Worm (Caenorhabditis elegans): Measurements from ENCODE around the gene T05C1.3.

Gene T05C1.3

DNA sequence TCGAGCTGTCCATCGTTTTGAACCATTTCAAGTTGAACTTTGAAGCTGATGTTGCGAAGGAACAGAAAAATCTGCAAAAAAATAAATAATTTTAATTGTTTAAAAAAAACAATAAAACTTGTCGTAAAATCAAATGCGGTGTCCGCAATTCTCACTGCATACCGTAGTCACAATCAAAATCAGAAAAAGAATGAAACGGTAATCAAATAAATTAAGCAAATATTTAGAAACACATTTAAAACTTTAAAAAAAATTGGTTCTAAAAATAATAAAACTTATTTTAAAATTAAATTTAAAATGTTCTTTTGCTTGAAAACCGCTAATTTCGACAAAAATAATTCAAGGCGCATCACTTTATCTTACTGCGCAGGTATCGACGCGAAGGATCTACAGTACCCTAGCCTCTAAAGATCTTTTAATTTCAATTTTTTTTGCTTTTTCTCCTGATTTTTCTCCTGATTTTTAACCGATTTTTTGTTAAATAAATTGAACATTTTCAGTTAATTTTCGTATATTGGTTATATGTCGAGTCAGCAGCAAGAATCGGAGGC is 34.0 kb upstream of the T05C1.3 start, which contains the start of the genes B0304.4 and B0304.2:
Gene B0304.4, minus strand, starts transcription at position 101 of the 551 bp plus-strand sequence.
Gene B0304.2, plus strand, starts transcription at position 501 of the 551 bp plus-strand sequence.
- no peak for TF ChIP-seq lin-14 (GFP tag; optimal IDR thresholded peaks at IDR 0.05)
- TF ChIP-seq blmp-1 (tag; optimal IDR thresholded peaks at IDR 0.05) = no peak
- no peak for TF ChIP-seq elt-3 (tag; optimal IDR thresholded peaks at IDR 0.05)
- no peak for TF ChIP-seq isw-1 (GFP tag; IDR thresholded peaks at IDR 0.05)
- no peak for TF ChIP-seq alr-1 (tag; optimal IDR thresholded peaks at IDR 0.05; ENCODE audit: borderline replicate concordance)
- no peak for TF ChIP-seq irx-1 (tag; optimal IDR thresholded peaks at IDR 0.05)
- TF ChIP-seq lin-35 (GFP tag; optimal IDR thresholded peaks at IDR 0.05) = no peak
- TF ChIP-seq sup-37 (GFP tag; optimal IDR thresholded peaks at IDR 0.05) = no peak
- TF ChIP-seq fkh-8 (tag; optimal IDR thresholded peaks at IDR 0.05) = no peak
- no peak for TF ChIP-seq fos-1 (tag; optimal IDR thresholded peaks at IDR 0.05)
- no peak for TF ChIP-seq ces-1 (GFP tag; optimal IDR thresholded peaks at IDR 0.05)
- no peak for TF ChIP-seq ama-1 (optimal IDR thresholded peaks at IDR 0.05)
- TF ChIP-seq lin-13 (GFP tag; optimal IDR thresholded peaks at IDR 0.05) = no peak
- TF ChIP-seq ceh-63 (GFP tag; optimal IDR thresholded peaks at IDR 0.05) = no peak
- TF ChIP-seq snpc-4 (tag; optimal IDR thresholded peaks at IDR 0.05) = no peak
- TF ChIP-seq ceh-88 (GFP tag; IDR thresholded peaks at IDR 0.05) = no peak

DNA sequence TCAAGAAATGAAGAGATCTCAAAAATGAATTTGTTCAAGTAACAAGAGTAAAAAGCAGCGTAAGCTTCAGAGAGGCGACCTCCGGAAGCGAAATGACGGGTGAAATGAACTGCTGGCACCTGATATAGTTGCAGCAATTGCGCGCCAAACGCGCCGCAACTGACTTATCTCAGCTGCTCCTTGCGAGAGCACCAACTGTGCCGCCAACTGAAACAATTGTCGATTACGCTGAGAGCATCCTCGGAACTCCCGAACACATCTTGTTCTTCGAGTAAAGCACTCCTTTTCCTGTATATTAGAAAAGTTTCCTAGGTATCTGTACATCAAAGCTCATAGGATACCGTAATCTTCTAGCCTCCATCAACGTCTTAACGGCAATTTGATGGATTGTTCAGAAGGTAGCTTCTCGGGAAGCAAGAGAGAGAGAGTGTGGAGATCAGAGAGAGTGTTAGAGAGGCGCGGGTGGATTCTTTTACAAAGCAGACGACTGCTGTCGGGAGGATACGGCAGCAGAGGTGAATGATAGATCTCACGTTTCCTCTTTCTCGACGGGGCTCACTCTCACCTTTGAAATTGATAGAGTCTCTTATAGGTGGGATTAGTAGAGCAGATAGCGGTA is 30.9 kb upstream of the T05C1.3 start:
- TF ChIP-seq grh-1 (GFP tag; IDR thresholded peaks at IDR 0.05) = no peak
- TF ChIP-seq hlh-17 (GFP tag; optimal IDR thresholded peaks at IDR 0.05; ENCODE audit: borderline replicate concordance) = no peak
- TF ChIP-seq mab-9 (GFP tag; IDR thresholded peaks at IDR 0.05) = no peak
- peak; percentile 70 for TF ChIP-seq rnt-1 (tag; optimal IDR thresholded peaks at IDR 0.05)
- peak; percentile 53 for TF ChIP-seq nhr-71 (tag; optimal IDR thresholded peaks at IDR 0.05)
- no peak for TF ChIP-seq pax-3 (tag; optimal IDR thresholded peaks at IDR 0.05)
- no peak for TF ChIP-seq efl-3 (GFP tag; optimal IDR thresholded peaks at IDR 0.05)
- peak; percentile 16 for TF ChIP-seq unc-130 (tag; optimal IDR thresholded peaks at IDR 0.05)
- peak; percentile 14 for TF ChIP-seq nhr-20 (tag; optimal IDR thresholded peaks at IDR 0.05)
- no peak for TF ChIP-seq unc-86 (tag; optimal IDR thresholded peaks at IDR 0.05)
- no peak for TF ChIP-seq lin-15B (tag; optimal IDR thresholded peaks at IDR 0.05)
- TF ChIP-seq nhr-11 (tag; optimal IDR thresholded peaks at IDR 0.05) = no peak
- TF ChIP-seq nhr-19 (GFP tag; conservative IDR thresholded peaks at IDR 0.05) = 0 out of 2 replicates have a peak, but pooled peaks have one; percentile 23
- peak; percentile 77 for TF ChIP-seq lin-14 (GFP tag; optimal IDR thresholded peaks at IDR 0.05)
- TF ChIP-seq pqm-1 (tag; optimal IDR thresholded peaks at IDR 0.05) = no peak
- TF ChIP-seq dsc-1 (tag; optimal IDR thresholded peaks at IDR 0.05) = no peak
- TF ChIP-seq lsy-2 (tag; optimal IDR thresholded peaks at IDR 0.05) = peak in 1 of 2 experiments; percentile 25

DNA sequence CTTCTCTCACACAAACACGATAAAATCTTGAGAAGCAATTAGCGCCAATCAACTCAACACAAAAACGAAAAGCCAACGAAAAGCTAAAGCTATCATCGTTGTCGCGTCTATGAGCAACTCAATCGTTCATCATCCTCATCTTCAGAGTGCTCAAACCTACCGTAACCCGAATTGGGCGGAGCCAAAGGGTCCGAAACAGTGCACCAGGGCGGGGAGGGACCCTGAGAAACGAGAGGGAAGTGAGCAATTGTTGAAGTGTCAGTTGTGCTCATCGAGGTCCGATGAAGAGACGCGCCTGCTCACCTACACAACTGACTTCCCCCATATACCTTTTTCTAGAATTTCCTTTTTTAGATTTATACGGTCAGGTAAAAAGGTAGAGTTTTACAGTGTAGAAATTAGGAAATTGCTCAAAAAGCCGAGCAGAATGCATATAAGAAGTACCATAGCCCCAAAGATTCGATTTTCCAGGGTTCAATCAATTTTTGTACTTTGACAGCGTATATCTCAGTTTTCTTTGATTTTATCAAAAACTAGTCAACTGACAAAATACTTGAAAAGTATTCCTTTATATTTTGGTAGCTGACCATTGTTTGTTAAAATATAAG is 29.2 kb upstream of the T05C1.3 start, which contains the start of gene hlh-1:
Gene hlh-1, plus strand, starts transcription at position 275 of the 608 bp plus-strand sequence.
- TF ChIP-seq sptf-1 (tag; optimal IDR thresholded peaks at IDR 0.05) (no peak), nhr-19 (GFP tag; conservative IDR thresholded peaks at IDR 0.05) (peak; percentile 57), efl-1 (optimal IDR thresholded peaks at IDR 0.05) (peak; percentile 16 to 18), efl-1 (GFP tag; optimal IDR thresholded peaks at IDR 0.05 in 1 of 2) (no peak), pqm-1 (tag; optimal IDR thresholded peaks at IDR 0.05) (no peak), lin-13 (GFP tag; optimal IDR thresholded peaks at IDR 0.05) (peak; percentile 4), pag-3 (tag; optimal IDR thresholded peaks at IDR 0.05; ENCODE audit: borderline replicate concordance, insufficient read depth) (no peak), unc-130 (tag; optimal IDR thresholded peaks at IDR 0.05) (peak; percentile 15), nhr-84 (tag; optimal IDR thresholded peaks at IDR 0.05) (no peak), zag-1 (tag; optimal IDR thresholded peaks at IDR 0.05) (no peak), alr-1 (tag; optimal IDR thresholded peaks at IDR 0.05; ENCODE audit: borderline replicate concordance) (no peak), nhr-20 (tag; optimal IDR thresholded peaks at IDR 0.05) (peak; percentile 21), hpl-2 (GFP tag; optimal IDR thresholded peaks at IDR 0.05) (no peak), sup-37 (GFP tag; optimal IDR thresholded peaks at IDR 0.05) (no peak), nhr-71 (tag; optimal IDR thresholded peaks at IDR 0.05) (peak; percentile 79), C04F5.9 (tag; optimal IDR thresholded peaks at IDR 0.05) (no peak), C16A3.4 (tag; optimal IDR thresholded peaks at IDR 0.05) (no peak), nhr-11 (tag; optimal IDR thresholded peaks at IDR 0.05) (no peak), efl-3 (GFP tag; optimal IDR thresholded peaks at IDR 0.05) (no peak), unc-62 (GFP tag; optimal IDR thresholded peaks at IDR 0.05) (no peak), sox-4 (tag; optimal IDR thresholded peaks at IDR 0.05) (no peak), nhr-12 (tag; optimal IDR thresholded peaks at IDR 0.05) (no peak), tbx-2 (tag; optimal IDR thresholded peaks at IDR 0.05) (peak; percentile 18), lir-3 (tag; optimal IDR thresholded peaks at IDR 0.05; ENCODE audit: poor library complexity) (no peak), skn-1 (tag; optimal IDR thresholded peaks at IDR 0.05) (no peak)

Measured in whole organism, L1 larva.